Worm (Caenorhabditis elegans): ENCODE data around the gene Y39E4B.6.

The Y39E4B.6 gene

ce11 chrIII:13070548-13071050, at the start of gene Y39E4B.6:
Y39E4B.6 (plus strand) TSS chrIII:13070756.
- no peak for TF ChIP-seq sptf-1 (tag; optimal IDR thresholded peaks at IDR 0.05)
- TF ChIP-seq nhr-47 (tag; optimal IDR thresholded peaks at IDR 0.05): peak; percentile 99
- peak; percentile 98 for TF ChIP-seq pax-3 (tag; optimal IDR thresholded peaks at IDR 0.05)
- peak; percentile 65 for TF ChIP-seq elt-2 (tag; optimal IDR thresholded peaks at IDR 0.05)
- TF ChIP-seq ets-5 (GFP tag; IDR thresholded peaks at IDR 0.05): no peak
- TF ChIP-seq C16A3.4 (tag; optimal IDR thresholded peaks at IDR 0.05): peak; percentile 97
- TF ChIP-seq nhr-84 (tag; optimal IDR thresholded peaks at IDR 0.05): no peak
- peak; percentile 80 for TF ChIP-seq skn-1 (tag; optimal IDR thresholded peaks at IDR 0.05)
- peak; percentile 92 for TF ChIP-seq sup-37 (GFP tag; optimal IDR thresholded peaks at IDR 0.05)
- peak in 1 of 2 experiments; percentile 88 for TF ChIP-seq mdl-1 (tag; optimal IDR thresholded peaks at IDR 0.05)
- TF ChIP-seq zag-1 (tag; optimal IDR thresholded peaks at IDR 0.05): peak; percentile 76
- TF ChIP-seq Y116A8C.19 (tag; optimal IDR thresholded peaks at IDR 0.05; ENCODE audit: borderline replicate concordance): no peak
- no peak for TF ChIP-seq unc-30 (tag; optimal IDR thresholded peaks at IDR 0.05)
- peak; percentile 95 for TF ChIP-seq dsc-1 (tag; optimal IDR thresholded peaks at IDR 0.05)
- TF ChIP-seq F16B12.6 (tag; optimal IDR thresholded peaks at IDR 0.05): peak; percentile 64
- peak; percentile 34 for TF ChIP-seq unc-130 (tag; optimal IDR thresholded peaks at IDR 0.05)
- TF ChIP-seq jun-1 (tag; optimal IDR thresholded peaks at IDR 0.05): peak; percentile 97
- peak; percentile 98 for TF ChIP-seq ceh-88 (GFP tag; IDR thresholded peaks at IDR 0.05)
- peak; percentile 90 for TF ChIP-seq hpl-2 (GFP tag; optimal IDR thresholded peaks at IDR 0.05)
- TF ChIP-seq nhr-28 (tag; optimal IDR thresholded peaks at IDR 0.05): no peak
- TF ChIP-seq hlh-4 (tag; optimal IDR thresholded peaks at IDR 0.05): no peak
- TF ChIP-seq tlp-1 (tag; optimal IDR thresholded peaks at IDR 0.05): no peak
- TF ChIP-seq fkh-4 (tag; optimal IDR thresholded peaks at IDR 0.05; ENCODE audit: borderline replicate concordance): peak; percentile 68
- TF ChIP-seq ztf-11 (tag; optimal IDR thresholded peaks at IDR 0.05): peak in 1 of 2 experiments; percentile 89
- peak; percentile 98 for TF ChIP-seq nhr-77 (tag; optimal IDR thresholded peaks at IDR 0.05)
- peak; percentile 28 for TF ChIP-seq ces-1 (GFP tag; optimal IDR thresholded peaks at IDR 0.05)
- TF ChIP-seq lin-39 (tag; optimal IDR thresholded peaks at IDR 0.05): peak; percentile 82
- peak; percentile 92 for TF ChIP-seq zip-4 (GFP tag; optimal IDR thresholded peaks at IDR 0.05)
- TF ChIP-seq lin-13 (GFP tag; optimal IDR thresholded peaks at IDR 0.05): peak; percentile 96
- peak; percentile 92 for TF ChIP-seq vab-15 (tag; optimal IDR thresholded peaks at IDR 0.05)
- peak; percentile 84 for TF ChIP-seq ztf-4 (tag; optimal IDR thresholded peaks at IDR 0.05)
- peak; percentile 77 to 81 (median 79) for TF ChIP-seq dpl-1 (GFP tag; optimal IDR thresholded peaks at IDR 0.05)
- TF ChIP-seq nhr-71 (tag; optimal IDR thresholded peaks at IDR 0.05): peak; percentile 100
- TF ChIP-seq nhr-11 (tag; optimal IDR thresholded peaks at IDR 0.05): peak; percentile 78
- TF ChIP-seq elt-3 (tag; optimal IDR thresholded peaks at IDR 0.05): peak in 5 of 6 experiments; percentile 15 to 90 (median 60)
- TF ChIP-seq alr-1 (tag; optimal IDR thresholded peaks at IDR 0.05; ENCODE audit: borderline replicate concordance): no peak
- peak; percentile 99 for TF ChIP-seq swsn-7 (tag; optimal IDR thresholded peaks at IDR 0.05)
- TF ChIP-seq nhr-20 (tag; optimal IDR thresholded peaks at IDR 0.05): peak; percentile 100
- peak; percentile 80 for TF ChIP-seq lin-15B (tag; optimal IDR thresholded peaks at IDR 0.05)
- TF ChIP-seq nhr-19 (GFP tag; conservative IDR thresholded peaks at IDR 0.05): peak; percentile 94
- peak; percentile 54 for TF ChIP-seq pqm-1 (tag; optimal IDR thresholded peaks at IDR 0.05)
- no peak for TF ChIP-seq pag-3 (tag; optimal IDR thresholded peaks at IDR 0.05; ENCODE audit: borderline replicate concordance, insufficient read depth)
- peak; percentile 82 for TF ChIP-seq nhr-237 (tag; optimal IDR thresholded peaks at IDR 0.05)
- TF ChIP-seq blmp-1 (tag; optimal IDR thresholded peaks at IDR 0.05): peak; percentile 72
- TF ChIP-seq ama-1 (optimal IDR thresholded peaks at IDR 0.05): peak; percentile 96
- peak; percentile 63 for TF ChIP-seq ceh-63 (GFP tag; optimal IDR thresholded peaks at IDR 0.05)
- peak; percentile 72 for TF ChIP-seq aha-1 (tag; optimal IDR thresholded peaks at IDR 0.05)
- peak; percentile 99 for TF ChIP-seq snu-23 (GFP tag; optimal IDR thresholded peaks at IDR 0.05)
- peak; percentile 99 for TF ChIP-seq unc-86 (tag; optimal IDR thresholded peaks at IDR 0.05)
- TF ChIP-seq nhr-76 (tag; optimal IDR thresholded peaks at IDR 0.05): peak; percentile 73
- TF ChIP-seq snpc-4 (tag; optimal IDR thresholded peaks at IDR 0.05): peak; percentile 81
- peak; percentile 100 for TF ChIP-seq fkh-8 (tag; optimal IDR thresholded peaks at IDR 0.05)
- peak; percentile 85 to 92 for TF ChIP-seq lin-35 (GFP tag; optimal IDR thresholded peaks at IDR 0.05)

All from whole organism, L1 larva.